Worm (Caenorhabditis elegans) whole organism, midembryonic: Measurements from ENCODE around the gene Y102A11A.5.

Source experiments
- cog-1 ChIP-seq: sonication (generic microtip); optimal IDR thresholded peaks from 2 replicates; lab custom pipeline; 2016; ENCODE audit warnings: missing genetic modification characterization, missing compliant biosample characterization
- flt-1 ChIP-seq: fragments of 200-800 bp; sonication (Bioruptor generic); IDR thresholded peaks from 2 replicates; pipeline ENCODE4 v1.3.6; 2022; ENCODE audit warnings: missing genetic modification characterization, missing compliant biosample characterization
- med-1 ChIP-seq: sonication (generic microtip); optimal IDR thresholded peaks from 2 replicates; lab custom pipeline; 2017; ENCODE audit warnings: missing genetic modification characterization, mild to moderate bottlenecking, missing compliant biosample characterization, antibody characterized with exemption, missing genetic modification reagents; ENCODE audit not compliant: insufficient read depth
- ref-1 ChIP-seq: fragments of 200-800 bp; sonication (Bioruptor generic); conservative IDR thresholded peaks from 2 replicates; pipeline ENCODE4 v1.3.6; 2022; ENCODE audit warnings: missing genetic modification reagents, missing genetic modification characterization, missing compliant biosample characterization
- ztf-23 ChIP-seq: fragments of 200-800 bp; sonication (Bioruptor generic); IDR thresholded peaks from 2 replicates; pipeline ENCODE4 v1.3.6; 2022; ENCODE audit warnings: missing genetic modification reagents, missing genetic modification characterization, missing compliant biosample characterization

- no peak for TF ChIP-seq ztf-23
- no peak for TF ChIP-seq cog-1 (tag; lab: Kevin White, UChicago)
- TF ChIP-seq med-1 (GFP tag; lab: Kevin White, UChicago): no peak
- no peak for TF ChIP-seq flt-1 (GFP tag; lab: Robert Waterston, UW)
- TF ChIP-seq ref-1 (GFP tag; lab: Robert Waterston, UW): no peak
Observed at ce11 chrX:2018848-2019247, 12.5 kb downstream of the Y102A11A.5 start, which contains the start of gene Y102A11A.3.
